Worm (Caenorhabditis elegans): ENCODE measurements around the gene Y11D7A.3.

ce11 chrIV:9261687-9262086 is 28.8 kb downstream of the Y11D7A.3 start, which contains the start of gene col-120:
- no peak for TF ChIP-seq nhr-12 (tag; optimal IDR thresholded peaks at IDR 0.05)
- TF ChIP-seq gmeb-1 (tag; optimal IDR thresholded peaks at IDR 0.05): no peak
- no peak for TF ChIP-seq unc-39 (tag; optimal IDR thresholded peaks at IDR 0.05)
- TF ChIP-seq nhr-77 (tag; optimal IDR thresholded peaks at IDR 0.05): no peak
- TF ChIP-seq zag-1 (tag; optimal IDR thresholded peaks at IDR 0.05): no peak
- no peak for TF ChIP-seq lsy-2 (tag; optimal IDR thresholded peaks at IDR 0.05)
- no peak for TF ChIP-seq ztf-4 (tag; optimal IDR thresholded peaks at IDR 0.05)
- no peak for TF ChIP-seq lin-11 (tag; optimal IDR thresholded peaks at IDR 0.05)
- TF ChIP-seq crh-2 (tag; optimal IDR thresholded peaks at IDR 0.05): no peak
- TF ChIP-seq ztf-11 (tag; optimal IDR thresholded peaks at IDR 0.05): no peak

Data from whole organism, L2 larva.